Worm (Caenorhabditis elegans): ENCODE data around the gene Y38F2AR.12.

DNA sequence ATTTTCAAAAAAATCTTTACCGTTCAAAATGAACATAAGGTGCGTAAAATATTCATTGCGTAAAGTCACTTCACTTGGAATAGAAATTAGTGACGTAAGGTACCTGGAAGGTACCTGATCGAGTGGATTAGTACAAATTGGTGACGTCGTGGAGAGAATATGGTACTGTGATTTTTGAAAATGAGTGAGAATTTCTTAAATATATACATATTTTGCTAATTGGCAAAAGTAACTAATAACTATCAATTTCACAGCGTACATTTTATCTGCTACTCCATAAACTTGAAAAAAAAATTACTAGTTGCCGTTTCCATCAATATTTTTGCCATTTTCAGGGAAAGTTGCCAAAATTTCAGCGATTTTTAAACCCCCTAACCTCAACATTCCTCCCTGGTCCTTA, 4.5 kb upstream of the Y38F2AR.12 start:
- TF ChIP-seq dao-5 (tag; optimal IDR thresholded peaks at IDR 0.05): no peak
- TF ChIP-seq him-1 (tag; optimal IDR thresholded peaks at IDR 0.05): no peak
- TF ChIP-seq W03F9.2 (tag; optimal IDR thresholded peaks at IDR 0.05): no peak
